Worm (Caenorhabditis elegans) whole organism, mixed stage, embryonic: ENCODE data around the gene str-33.

ENCODE experiments used
- lin-13 ChIP-seq: fragments of 150-350 bp; optimal IDR thresholded peaks from 2 replicates; lab custom pipeline; 2014; ENCODE audit warnings: missing biosample characterization, missing genetic modification characterization
- mep-1 ChIP-seq: fragments of 150-350 bp; optimal IDR thresholded peaks from 2 replicates; lab custom pipeline; 2017; ENCODE audit warnings: missing biosample characterization, missing genetic modification reagents, missing genetic modification characterization, inconsistent platforms
- nhr-28 ChIP-seq: fragments of 150-350 bp; optimal IDR thresholded peaks from 2 replicates; lab custom pipeline; 2014; ENCODE audit warnings: missing biosample characterization, missing genetic modification characterization
- nhr-76 ChIP-seq: sonication (generic microtip); optimal IDR thresholded peaks from 2 replicates; lab custom pipeline; 2017; ENCODE audit warnings: missing biosample characterization, missing genetic modification characterization
- unc-120 ChIP-seq: sonication (generic microtip); optimal IDR thresholded peaks from 2 replicates; lab custom pipeline; 2017; ENCODE audit warnings: missing genetic modification characterization, missing compliant biosample characterization; ENCODE audit not compliant: poor library complexity, severe bottlenecking

DNA sequence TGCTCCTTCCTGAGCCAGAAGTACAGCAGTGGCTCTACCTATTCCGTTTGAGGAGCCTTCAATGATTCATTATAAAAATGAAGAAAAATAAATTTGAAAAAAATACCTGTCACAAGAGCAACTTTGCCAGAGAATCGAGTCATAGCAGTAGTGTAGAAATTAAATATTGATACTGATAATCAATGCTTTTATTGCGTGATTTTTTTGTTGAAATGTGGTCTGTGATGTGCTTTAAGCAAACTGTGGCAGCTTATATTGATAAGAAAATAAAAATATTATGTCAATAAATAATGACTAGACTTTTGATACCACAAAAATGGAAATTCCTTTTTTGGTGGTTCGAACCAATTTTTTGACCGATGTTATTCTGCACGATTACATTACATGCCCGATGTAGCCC is 36.7 kb downstream of the str-33 start, which contains the start of gene dhs-14:
- TF ChIP-seq nhr-28 (no peak), nhr-76 (no peak), mep-1 (tag; lab: Kevin White, UChicago) (no peak), lin-13 (no peak), unc-120 (tag; lab: Kevin White, UChicago) (no peak)
